Fruit fly (Drosophila melanogaster): ENCODE results near the gene ppk28.

The ppk28 gene

dm6 chrX:16815168-16815567 lies 9.3 kb downstream of the ppk28 start (continued):
- TF ChIP-seq CG2712 (tag; optimal IDR thresholded peaks at IDR 0.05) (peak; percentile 13), ash1 (GFP tag; optimal IDR thresholded peaks at IDR 0.05) (no peak), CG10209 (GFP tag; optimal IDR thresholded peaks at IDR 0.05) (no peak), CG7271 (tag; optimal IDR thresholded peaks at IDR 0.05) (no peak), CG10321 (GFP tag; IDR thresholded peaks at IDR 0.05) (no peak), CG11456 (GFP tag; IDR thresholded peaks at IDR 0.05) (no peak), Poxn (GFP tag; IDR thresholded peaks at IDR 0.05) (no peak), tgo (GFP tag; IDR thresholded peaks at IDR 0.05) (peak; percentile 31; the same call in 1 of the 3 replicates), CG10274 (GFP tag; optimal IDR thresholded peaks at IDR 0.05) (no peak), CG13624 (GFP tag; optimal IDR thresholded peaks at IDR 0.05) (no peak), az2 (GFP tag; optimal IDR thresholded peaks at IDR 0.05) (no peak), sc (optimal IDR thresholded peaks at IDR 0.05) (no peak), sc (GFP tag; optimal IDR thresholded peaks at IDR 0.05) (no peak), pho (GFP tag; optimal IDR thresholded peaks at IDR 0.05) (no peak), her (GFP tag; optimal IDR thresholded peaks at IDR 0.05) (no peak), NC2β (GFP tag; optimal IDR thresholded peaks at IDR 0.05) (no peak), Eip74EF (GFP tag; optimal IDR thresholded peaks at IDR 0.05) (peak in 1 of 2 experiments; percentile 26), CG1832 (GFP tag; optimal IDR thresholded peaks at IDR 0.05) (no peak), maf-S (GFP tag; optimal IDR thresholded peaks at IDR 0.05) (no peak), nom (GFP tag; optimal IDR thresholded peaks at IDR 0.05) (no peak), pb (GFP tag; optimal IDR thresholded peaks at IDR 0.05) (no peak), Six4 (GFP tag; optimal IDR thresholded peaks at IDR 0.05) (no peak), CG1529 (GFP tag; optimal IDR thresholded peaks at IDR 0.05) (no peak), amos (GFP tag; IDR thresholded peaks at IDR 0.05; ENCODE audit: partially characterized antibody) (no peak), unc-4 (GFP tag; IDR thresholded peaks at IDR 0.05; ENCODE audit: partially characterized antibody) (no peak), CG3407 (GFP tag; optimal IDR thresholded peaks at IDR 0.05) (no peak), CG17802 (tag; optimal IDR thresholded peaks at IDR 0.05) (no peak), Mes4 (GFP tag; optimal IDR thresholded peaks at IDR 0.05) (no peak), CG9215 (GFP tag; IDR thresholded peaks at IDR 0.05) (no peak), en (GFP tag; optimal IDR thresholded peaks at IDR 0.05) (no peak), CG10654 (GFP tag; optimal IDR thresholded peaks at IDR 0.05) (no peak), CG16779 (GFP tag; IDR thresholded peaks at IDR 0.05) (no peak), Dll (GFP tag; IDR thresholded peaks at IDR 0.05; ENCODE audit: partially characterized antibody) (no peak), hkb (optimal IDR thresholded peaks at IDR 0.05) (no peak), hkb (GFP tag; IDR thresholded peaks at IDR 0.05) (0 out of 2 replicates have a peak, but pooled peaks have one; percentile 36), Rfx (GFP tag; IDR thresholded peaks at IDR 0.05) (0 out of 2 replicates have a peak, but pooled peaks have one; percentile 9), bab2 (GFP tag; optimal IDR thresholded peaks at IDR 0.05) (no peak), vvl (GFP tag; IDR thresholded peaks at IDR 0.05) (0 out of 2 replicates have a peak, but pooled peaks have one; percentile 48), Ada2b (GFP tag; IDR thresholded peaks at IDR 0.05) (0 out of 2 replicates have a peak, but pooled peaks have one; percentile 32), E2f1 (GFP tag; IDR thresholded peaks at IDR 0.05) (0 out of 2 replicates have a peak, but pooled peaks have one; percentile 21), HHEX (GFP tag; optimal IDR thresholded peaks at IDR 0.05) (no peak), gsb (GFP tag; IDR thresholded peaks at IDR 0.05) (no peak), CG11247 (GFP tag; IDR thresholded peaks at IDR 0.05) (no peak), CG12942 (GFP tag; optimal IDR thresholded peaks at IDR 0.05) (no peak), Gug (GFP tag; IDR thresholded peaks at IDR 0.05) (no peak), croc (GFP tag; conservative IDR thresholded peaks at IDR 0.05) (peak; percentile 26; the same call in 1 of the 3 replicates), Doc2 (GFP tag; IDR thresholded peaks at IDR 0.05) (no peak), Dp (GFP tag; optimal IDR thresholded peaks at IDR 0.05) (no peak), Sin3A (optimal IDR thresholded peaks at IDR 0.05) (no peak), Pdp1 (GFP tag; optimal IDR thresholded peaks at IDR 0.05) (peak in 1 of 2 experiments; percentile 8), CG30403 (GFP tag; optimal IDR thresholded peaks at IDR 0.05) (peak; percentile 11), ara (GFP tag; IDR thresholded peaks at IDR 0.05) (no peak)

Measured in whole organism, embryonic.